Worm (Caenorhabditis elegans) whole organism, young adult: Measurements from ENCODE around the gene cut-4.
A peak's percentile ranks its signal among the peaks of the same experiment; 100 is the strongest.

Experiments
- F57A8.1 ChIP-seq: fragments of 200-800 bp; sonication (Bioruptor generic); optimal IDR thresholded peaks from 2 replicates; lab custom pipeline; 2018; ENCODE audit warnings: mild to moderate bottlenecking, missing genetic modification characterization, moderate library complexity, missing compliant biosample characterization
- ama-1 ChIP-seq, 3 experiments: fragments of 150-350 bp in 1 of 3; sonication (generic microtip) in 2 of 3; optimal IDR thresholded peaks; 2 replicates each; lab custom pipeline; 2014 to 2018; ENCODE audit warnings: missing biosample characterization in 2 of 3, missing genetic modification characterization in 2 of 3, missing genetic modification reagents in 2 of 3
- ceh-100 ChIP-seq: fragments of 200-800 bp; sonication (Bioruptor generic); IDR thresholded peaks from 2 replicates; pipeline ENCODE4 v1.3.6; 2022; ENCODE audit warnings: missing genetic modification reagents, missing genetic modification characterization, missing compliant biosample characterization
- dpl-1 ChIP-seq: fragments of 150-350 bp; optimal IDR thresholded peaks from 2 replicates; lab custom pipeline; 2014; ENCODE audit warnings: missing biosample characterization, missing genetic modification reagents, missing genetic modification characterization
- pha-4 ChIP-seq: fragments of 150-350 bp; sonication (generic microtip); optimal IDR thresholded peaks from 2 replicates; lab custom pipeline; 2014; ENCODE audit warnings: missing biosample characterization, missing genetic modification reagents, missing genetic modification characterization
- snpc-4 ChIP-seq, 5 experiments: fragments of 150-350 bp in 1 of 5; sonication (generic microtip) in 4 of 5; optimal IDR thresholded peaks; 2 replicates each; lab custom pipeline; 2014 to 2018; ENCODE audit warnings: missing genetic modification characterization in 5 of 5, missing biosample characterization in 3 of 5, antibody characterized with exemption in 2 of 5, mild to moderate bottlenecking in 2 of 5, missing compliant biosample characterization in 2 of 5, missing genotype in 2 of 5, moderate library complexity in 2 of 5, missing genetic modification reagents in 1 of 5
- ztf-22 ChIP-seq: fragments of 200-800 bp; sonication (Bioruptor generic); optimal IDR thresholded peaks from 2 replicates; lab custom pipeline; 2018; ENCODE audit warnings: mild to moderate bottlenecking, missing genetic modification characterization, moderate library complexity, missing compliant biosample characterization

DNA sequence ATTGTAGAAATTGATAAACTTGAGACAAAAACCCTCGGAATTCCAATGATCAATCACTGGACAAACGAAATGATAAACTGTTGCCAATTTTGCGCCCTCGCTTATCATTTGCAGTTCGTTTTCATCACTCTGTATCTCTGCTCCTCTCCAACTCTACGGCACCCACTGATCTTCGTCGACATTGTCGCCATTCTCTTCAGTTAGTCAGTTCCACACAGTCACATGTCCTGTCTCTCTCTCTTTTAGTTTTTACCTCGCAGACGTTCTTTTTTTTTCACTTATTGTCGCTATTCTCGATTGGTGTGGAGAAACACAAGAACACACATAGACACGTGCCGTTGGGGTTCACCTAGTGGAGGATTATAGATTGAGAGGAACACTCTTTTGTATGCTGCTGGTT is 46.9 kb upstream of the cut-4 start:
- TF ChIP-seq snpc-4 (GFP tag; optimal IDR thresholded peaks at IDR 0.05; lab: Kevin White, UChicago) (no peak), snpc-4 (tag; optimal IDR thresholded peaks at IDR 0.05; lab: Kevin White, UChicago) (peak in 3 of 4 experiments; percentile 27 to 57 (median 32)), pha-4 (tag; lab: Kevin White, UChicago) (peak; percentile 82), ceh-100 (no peak), ama-1 (optimal IDR thresholded peaks at IDR 0.05; lab: Kevin White, UChicago) (no peak), ama-1 (GFP tag; optimal IDR thresholded peaks at IDR 0.05; lab: Kevin White, UChicago) (no peak), ztf-22 (GFP tag; lab: Kevin White, UChicago) (peak; percentile 88), F57A8.1 (GFP tag; lab: Kevin White, UChicago) (no peak), dpl-1 (GFP tag; lab: Kevin White, UChicago) (no peak)
